Fruit fly (Drosophila melanogaster) whole organism, embryonic: ENCODE data around the gene CG5050.

Source experiments
- ATbp ChIP-seq: fragments of 200-800 bp; sonication (Bioruptor generic); optimal IDR thresholded peaks from 2 replicates; lab custom pipeline; 2017; ENCODE audit warnings: missing biosample characterization, mild to moderate bottlenecking, missing genetic modification characterization, missing genetic modification reagents
- Adf1 ChIP-seq: fragments of 200-800 bp; sonication (Bioruptor generic); IDR thresholded peaks from 2 replicates; pipeline ENCODE4 v1.3.6; 2022; ENCODE audit warnings: missing biosample characterization, missing genetic modification characterization
- CG10209 ChIP-seq: fragments of 200-800 bp; sonication (Bioruptor generic); optimal IDR thresholded peaks from 3 replicates; lab custom pipeline; 2017; ENCODE audit warnings: missing biosample characterization, mild to moderate bottlenecking, missing genetic modification characterization, missing genetic modification reagents
- CG10462 ChIP-seq: fragments of 200-800 bp; sonication (Bioruptor generic); optimal IDR thresholded peaks from 2 replicates; lab custom pipeline; 2016; ENCODE audit warnings: missing biosample characterization, missing genetic modification characterization
- CG10979 ChIP-seq: fragments of 200-800 bp; sonication (Bioruptor generic); optimal IDR thresholded peaks from 2 replicates; lab custom pipeline; 2018; ENCODE audit warnings: missing biosample characterization, mild to moderate bottlenecking, missing genetic modification characterization, moderate library complexity
- CG12219 ChIP-seq: fragments of 200-800 bp; sonication (Bioruptor generic); optimal IDR thresholded peaks from 3 replicates; lab custom pipeline; 2018; ENCODE audit warnings: missing biosample characterization, mild to moderate bottlenecking, missing genetic modification characterization
- CG14860 ChIP-seq: fragments of 200-800 bp; sonication (Bioruptor generic); IDR thresholded peaks from 3 replicates; pipeline ENCODE4 v1.3.6; 2022; ENCODE audit warnings: missing biosample characterization, missing genetic modification characterization; ENCODE audit not compliant: partially characterized antibody
- CG17328 ChIP-seq: fragments of 200-800 bp; sonication (Bioruptor generic); IDR thresholded peaks from 2 replicates; pipeline ENCODE4 v1.3.6; 2022; ENCODE audit warnings: missing biosample characterization, missing genetic modification characterization
- CG17829 ChIP-seq: fragments of 200-800 bp; optimal IDR thresholded peaks from 2 replicates; lab custom pipeline; 2019; ENCODE audit warnings: missing biosample characterization, mild to moderate bottlenecking, missing genetic modification characterization, moderate library complexity
- CG18476 ChIP-seq: fragments of 200-800 bp; sonication (Bioruptor generic); optimal IDR thresholded peaks from 2 replicates; lab custom pipeline; 2016; ENCODE audit warnings: missing biosample characterization, mild to moderate bottlenecking, missing genetic modification characterization
- CG18599 ChIP-seq: fragments of 200-800 bp; sonication (Bioruptor generic); optimal IDR thresholded peaks from 3 replicates; lab custom pipeline; 2017; ENCODE audit warnings: missing biosample characterization, missing genetic modification characterization, mild to moderate bottlenecking, moderate library complexity, missing genetic modification reagents
- CG2120 ChIP-seq: fragments of 200-800 bp; sonication (Bioruptor generic); optimal IDR thresholded peaks from 3 replicates; lab custom pipeline; 2016; ENCODE audit warnings: missing biosample characterization, missing genetic modification characterization
- CG2202 ChIP-seq: fragments of 200-800 bp; sonication (Bioruptor generic); optimal IDR thresholded peaks from 2 replicates; lab custom pipeline; 2018; ENCODE audit warnings: missing biosample characterization, mild to moderate bottlenecking, missing genetic modification characterization
- CG4282 ChIP-seq: fragments of 200-800 bp; sonication (Bioruptor generic); optimal IDR thresholded peaks from 2 replicates; lab custom pipeline; 2016; ENCODE audit warnings: missing biosample characterization, missing genetic modification characterization
- CG4617 ChIP-seq: fragments of 200-800 bp; sonication (Bioruptor generic); optimal IDR thresholded peaks from 3 replicates; lab custom pipeline; 2016; ENCODE audit warnings: missing biosample characterization, missing genetic modification characterization, borderline replicate concordance
- CG7271 ChIP-seq: fragments of 200-800 bp; sonication (Bioruptor generic); optimal IDR thresholded peaks from 2 replicates; lab custom pipeline; 2018; ENCODE audit warnings: missing biosample characterization, mild to moderate bottlenecking, missing genetic modification characterization, moderate library complexity
- CG7745 ChIP-seq: fragments of 200-800 bp; sonication (Bioruptor generic); optimal IDR thresholded peaks from 2 replicates; lab custom pipeline; 2018; ENCODE audit warnings: missing biosample characterization, mild to moderate bottlenecking, missing genetic modification characterization, moderate library complexity
- CG9437 ChIP-seq: fragments of 200-800 bp; sonication (Bioruptor generic); optimal IDR thresholded peaks from 2 replicates; lab custom pipeline; 2018; ENCODE audit warnings: missing biosample characterization, mild to moderate bottlenecking, missing genetic modification characterization
- Camta ChIP-seq: fragments of 200-800 bp; sonication (Bioruptor generic); optimal IDR thresholded peaks from 2 replicates; lab custom pipeline; 2016; ENCODE audit warnings: missing biosample characterization, missing genetic modification characterization
- D19A ChIP-seq: fragments of 200-800 bp; optimal IDR thresholded peaks from 3 replicates; lab custom pipeline; 2019; ENCODE audit warnings: missing biosample characterization, mild to moderate bottlenecking, missing genetic modification characterization, moderate library complexity
- Dll ChIP-seq: fragments of 200-800 bp; sonication (Bioruptor generic); IDR thresholded peaks from 4 replicates; pipeline ENCODE4 v1.3.6; 2022; ENCODE audit warnings: missing biosample characterization, missing genetic modification characterization; ENCODE audit not compliant: partially characterized antibody
- Doc3 ChIP-seq: fragments of 200-800 bp; sonication (Bioruptor generic); IDR thresholded peaks from 3 replicates; pipeline ENCODE4 v1.3.6; 2022; ENCODE audit warnings: missing biosample characterization, missing genetic modification characterization; ENCODE audit not compliant: partially characterized antibody
- HHEX ChIP-seq: fragments of 200-800 bp; sonication (Bioruptor generic); optimal IDR thresholded peaks from 3 replicates; lab custom pipeline; 2017; ENCODE audit warnings: missing biosample characterization, mild to moderate bottlenecking, missing genetic modification characterization, missing genetic modification reagents
- HmgZ ChIP-seq: fragments of 200-800 bp; sonication (Bioruptor generic); optimal IDR thresholded peaks from 2 replicates; lab custom pipeline; 2018; ENCODE audit warnings: missing biosample characterization, mild to moderate bottlenecking, missing genetic modification characterization
- Jarid2 ChIP-seq: fragments of 200-800 bp; sonication (Bioruptor generic); optimal IDR thresholded peaks from 3 replicates; lab custom pipeline; 2017; ENCODE audit warnings: mild to moderate bottlenecking, missing biosample characterization, missing genetic modification reagents, missing genetic modification characterization
- Meics ChIP-seq: fragments of 200-800 bp; sonication (Bioruptor generic); optimal IDR thresholded peaks from 2 replicates; lab custom pipeline; 2017; ENCODE audit warnings: missing biosample characterization, mild to moderate bottlenecking, missing genetic modification characterization
- NK7.1 ChIP-seq: fragments of 200-800 bp; sonication (Bioruptor generic); optimal IDR thresholded peaks from 3 replicates; lab custom pipeline; 2016; ENCODE audit warnings: missing biosample characterization, missing genetic modification characterization
- Nf-YC ChIP-seq: fragments of 200-800 bp; optimal IDR thresholded peaks from 3 replicates; lab custom pipeline; 2019; ENCODE audit warnings: missing biosample characterization, mild to moderate bottlenecking, missing genetic modification characterization, moderate library complexity
- NfI ChIP-seq: fragments of 200-800 bp; sonication (Bioruptor generic); optimal IDR thresholded peaks from 3 replicates; lab custom pipeline; 2018; ENCODE audit warnings: missing biosample characterization, mild to moderate bottlenecking, missing genetic modification characterization, moderate library complexity
- Stat92E ChIP-seq, 3 experiments: fragments of >200 bp in 2 of 3; fragments of 200-800 bp in 1 of 3; sonication (Bioruptor generic) in 1 of 3; optimal IDR thresholded peaks; 2 replicates each; lab custom pipeline; 2017 to 2019; ENCODE audit warnings: missing biosample characterization in 3 of 3, missing genetic modification characterization in 3 of 3, mild to moderate bottlenecking in 1 of 3, moderate library complexity in 1 of 3
- Taf1 ChIP-seq: fragments of 200-800 bp; sonication (Bioruptor generic); IDR thresholded peaks from 2 replicates; pipeline ENCODE4 v1.3.6; 2022; ENCODE audit warnings: missing biosample characterization, missing genetic modification characterization
- ato ChIP-seq: fragments of 200-800 bp; sonication (Bioruptor generic); IDR thresholded peaks from 2 replicates; pipeline ENCODE4 v1.3.6; 2022; ENCODE audit warnings: missing biosample characterization, missing genetic modification characterization; ENCODE audit not compliant: partially characterized antibody
- bowl ChIP-seq: fragments of 200-800 bp; sonication (Bioruptor generic); IDR thresholded peaks from 2 replicates; pipeline ENCODE4 v1.3.6; 2022; ENCODE audit warnings: missing biosample characterization, missing genetic modification characterization
- dimm ChIP-seq: fragments of 200-800 bp; sonication (Bioruptor generic); IDR thresholded peaks from 2 replicates; pipeline ENCODE4 v1.3.6; 2022; ENCODE audit warnings: missing biosample characterization, missing genetic modification characterization
- dm ChIP-seq: fragments of 200-800 bp; sonication (Bioruptor generic); optimal IDR thresholded peaks from 3 replicates; lab custom pipeline; 2016; ENCODE audit warnings: missing biosample characterization, missing genetic modification characterization
- ewg ChIP-seq: fragments of 200-800 bp; sonication (Bioruptor generic); optimal IDR thresholded peaks from 3 replicates; lab custom pipeline; 2017; ENCODE audit warnings: mild to moderate bottlenecking, missing biosample characterization, missing genetic modification reagents, missing genetic modification characterization
- ftz-f1 ChIP-seq: fragments of 200-800 bp; sonication (Bioruptor generic); optimal IDR thresholded peaks from 2 replicates; lab custom pipeline; 2016; ENCODE audit warnings: missing biosample characterization, missing genetic modification characterization
- lab ChIP-seq: fragments of 200-800 bp; sonication (Bioruptor generic); optimal IDR thresholded peaks from 3 replicates; lab custom pipeline; 2017; ENCODE audit warnings: missing biosample characterization, missing genetic modification characterization, mild to moderate bottlenecking, moderate library complexity, missing genetic modification reagents
- odd ChIP-seq: fragments of 200-800 bp; sonication (Bioruptor generic); optimal IDR thresholded peaks from 2 replicates; lab custom pipeline; 2017; ENCODE audit warnings: missing biosample characterization, mild to moderate bottlenecking, missing genetic modification characterization
- prd ChIP-seq, 3 experiments: fragments of >200 bp in 2 of 3; fragments of 200-800 bp in 1 of 3; sonication (Bioruptor generic) in 1 of 3; optimal IDR thresholded peaks in 2 of 3; IDR thresholded peaks in 1 of 3; 2 replicates in 2 of 3; 3 replicates in 1 of 3; pipeline versions ENCODE4 v1.3.6 to Lab custom; 2017 to 2022; ENCODE audit warnings: missing biosample characterization in 1 of 3, missing genetic modification characterization in 1 of 3
- pum ChIP-seq: fragments of 200-800 bp; sonication (Bioruptor generic); optimal IDR thresholded peaks from 2 replicates; lab custom pipeline; 2016; ENCODE audit warnings: missing biosample characterization, missing genetic modification characterization
- ro ChIP-seq: fragments of 200-800 bp; sonication (Bioruptor generic); IDR thresholded peaks from 2 replicates; pipeline ENCODE4 v1.3.6; 2022; ENCODE audit warnings: missing biosample characterization, missing genetic modification characterization
- sc ChIP-seq, 3 experiments: fragments of >200 bp in 2 of 3; fragments of 200-800 bp in 1 of 3; sonication (Bioruptor generic) in 1 of 3; optimal IDR thresholded peaks; 2 replicates in 2 of 3; 3 replicates in 1 of 3; lab custom pipeline; 2017; ENCODE audit warnings: mild to moderate bottlenecking in 1 of 3, missing biosample characterization in 1 of 3, missing genetic modification characterization in 1 of 3, missing genetic modification reagents in 1 of 3
- schlank ChIP-seq: fragments of 200-800 bp; sonication (Bioruptor generic); optimal IDR thresholded peaks from 2 replicates; lab custom pipeline; 2018; ENCODE audit warnings: missing biosample characterization, mild to moderate bottlenecking, missing genetic modification characterization
- sens-2 ChIP-seq: fragments of 200-800 bp; sonication (Bioruptor generic); IDR thresholded peaks from 2 replicates; pipeline ENCODE4 v1.3.6; 2022; ENCODE audit warnings: missing biosample characterization, missing genetic modification characterization
- tin ChIP-seq: fragments of 200-800 bp; sonication (Bioruptor generic); optimal IDR thresholded peaks from 3 replicates; lab custom pipeline; 2016; ENCODE audit warnings: missing biosample characterization, missing genetic modification characterization
- vnd ChIP-seq: fragments of 200-800 bp; sonication (Bioruptor generic); IDR thresholded peaks from 3 replicates; pipeline ENCODE4 v1.3.6; 2022; ENCODE audit warnings: missing biosample characterization, missing genetic modification characterization; ENCODE audit not compliant: partially characterized antibody
- z ChIP-seq: fragments of 200-800 bp; sonication (Bioruptor generic); IDR thresholded peaks from 3 replicates; pipeline ENCODE4 v1.3.6; 2022; ENCODE audit warnings: missing biosample characterization, missing genetic modification characterization

The CG5050 gene

DNA sequence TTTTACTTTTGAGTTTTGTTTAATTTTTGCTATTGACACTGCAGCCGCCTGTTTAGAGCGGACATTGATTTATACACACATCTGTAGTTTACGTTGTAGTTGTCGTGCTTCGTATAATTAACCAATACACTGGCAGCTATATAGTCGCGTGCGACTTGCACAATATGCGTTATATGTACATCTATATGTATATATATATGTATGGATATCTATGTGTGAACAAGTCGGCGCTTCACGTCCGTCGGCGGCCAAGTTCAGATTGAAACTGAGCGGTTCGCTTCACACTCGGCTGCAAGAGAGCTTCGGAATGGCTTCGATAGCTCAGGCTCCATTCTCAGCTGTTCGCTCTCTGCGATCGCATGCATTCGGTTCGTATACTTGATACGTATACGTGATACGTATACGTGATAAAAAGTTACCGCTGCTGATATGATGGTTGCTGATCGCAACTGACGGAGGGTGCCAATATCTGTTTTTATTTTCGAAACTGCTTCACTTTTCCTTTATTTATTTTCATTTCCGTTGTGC lies 24.7 kb upstream of the CG5050 start (continued):
- no peak for TF ChIP-seq sens-2 (GFP tag; lab: Robert Waterston, UW)
- TF ChIP-seq CG9437 (GFP tag; lab: Kevin White, UChicago), result peak; percentile 89
- no peak for TF ChIP-seq D19A (tag; lab: Kevin White, UChicago)
- no peak for TF ChIP-seq pum
- TF ChIP-seq CG14860 (GFP tag; lab: Robert Waterston, UW), result no peak
- no peak for TF ChIP-seq Camta (GFP tag; lab: Kevin White, UChicago)
- no peak for TF ChIP-seq Nf-YC (tag; lab: Kevin White, UChicago)
- no peak for TF ChIP-seq CG18476 (GFP tag; lab: Kevin White, UChicago)
- no peak for TF ChIP-seq CG2120 (GFP tag; lab: Kevin White, UChicago)
- no peak for TF ChIP-seq dimm (GFP tag; lab: Robert Waterston, UW)
- no peak for TF ChIP-seq schlank (tag; lab: Kevin White, UChicago)
- TF ChIP-seq prd (optimal IDR thresholded peaks at IDR 0.05; lab: Kevin White, UChicago), result no peak
- no peak for TF ChIP-seq prd (GFP tag; IDR thresholded peaks at IDR 0.05; lab: Robert Waterston, UW)
- TF ChIP-seq CG10979 (tag; lab: Kevin White, UChicago), result peak; percentile 32
- TF ChIP-seq Doc3, result no peak
- TF ChIP-seq sc (optimal IDR thresholded peaks at IDR 0.05; lab: Kevin White, UChicago), result no peak
- no peak for TF ChIP-seq sc (GFP tag; optimal IDR thresholded peaks at IDR 0.05; lab: Kevin White, UChicago)
- no peak for TF ChIP-seq CG17829
- TF ChIP-seq Taf1 (GFP tag; lab: Robert Waterston, UW), result 0 out of 2 replicates have a peak, but pooled peaks have one; percentile 25
- no peak for TF ChIP-seq CG7271 (tag; lab: Kevin White, UChicago)
- TF ChIP-seq CG17328, result no peak
- TF ChIP-seq CG7745, result no peak
- no peak for TF ChIP-seq CG18599 (GFP tag; lab: Kevin White, UChicago)
- peak; percentile 10 for TF ChIP-seq Meics (GFP tag; lab: Kevin White, UChicago)
- TF ChIP-seq CG10462 (GFP tag; lab: Kevin White, UChicago), result no peak
- TF ChIP-seq vnd (GFP tag; lab: Robert Waterston, UW), result no peak
- no peak for TF ChIP-seq CG2202 (tag; lab: Kevin White, UChicago)
- peak; percentile 21 for TF ChIP-seq CG12219 (GFP tag; lab: Kevin White, UChicago)
- TF ChIP-seq NK7.1 (GFP tag; lab: Kevin White, UChicago), result no peak
- no peak for TF ChIP-seq bowl (GFP tag; lab: Robert Waterston, UW)
- TF ChIP-seq Stat92E (GFP tag; optimal IDR thresholded peaks at IDR 0.05; lab: Kevin White, UChicago), result no peak
- TF ChIP-seq ewg (GFP tag; lab: Kevin White, UChicago), result no peak
- TF ChIP-seq NfI (GFP tag; lab: Kevin White, UChicago), result no peak
- no peak for TF ChIP-seq ro (GFP tag; lab: Robert Waterston, UW)
- peak; percentile 35 for TF ChIP-seq lab (GFP tag; lab: Kevin White, UChicago)
- no peak for TF ChIP-seq ato (GFP tag; lab: Robert Waterston, UW)
- no peak for TF ChIP-seq ATbp (GFP tag; lab: Kevin White, UChicago)
- TF ChIP-seq ftz-f1 (GFP tag; lab: Kevin White, UChicago), result peak; percentile 44
- 0 out of 4 replicates have a peak, but pooled peaks have one; percentile 31 for TF ChIP-seq Dll (GFP tag; lab: Robert Waterston, UW)
- TF ChIP-seq CG10209, result no peak
- no peak for TF ChIP-seq dm (GFP tag; lab: Kevin White, UChicago)
- TF ChIP-seq odd, result peak; percentile 4
- peak; percentile 90 for TF ChIP-seq Jarid2 (GFP tag; lab: Kevin White, UChicago)
- TF ChIP-seq tin (GFP tag; lab: Kevin White, UChicago), result no peak
- TF ChIP-seq CG4617 (GFP tag; lab: Kevin White, UChicago), result no peak
- TF ChIP-seq HmgZ, result peak; percentile 21
- TF ChIP-seq z (GFP tag; lab: Robert Waterston, UW), result peak; percentile 33; the same call in 1 of the 3 replicates
- peak; percentile 18 for TF ChIP-seq HHEX
- TF ChIP-seq Adf1 (GFP tag; lab: Robert Waterston, UW), result peak; percentile 33; the same call in 1 of the 2 replicates
- no peak for TF ChIP-seq CG4282 (GFP tag; lab: Kevin White, UChicago)
